Worm (Caenorhabditis elegans) whole organism, L1 larva: Measurements from ENCODE around the gene Y51H4A.23.
"Not testable (repeated sequence)": the region's sequence is repeated elsewhere in the genome, so short reads cannot be mapped to it uniquely, and the experiment has no call there.

ENCODE experiments used
- F16B12.6 ChIP-seq: fragments of 150-350 bp; optimal IDR thresholded peaks from 2 replicates; lab custom pipeline; 2014; ENCODE audit warnings: missing biosample characterization, missing genetic modification characterization
- Y116A8C.19 ChIP-seq: sonication (generic microtip); optimal IDR thresholded peaks from 2 replicates; lab custom pipeline; 2016; ENCODE audit warnings: missing compliant biosample characterization, missing genetic modification characterization, borderline replicate concordance
- alr-1 ChIP-seq: fragments of 200-800 bp; sonication (Bioruptor generic); optimal IDR thresholded peaks from 2 replicates; lab custom pipeline; 2018; ENCODE audit warnings: borderline replicate concordance, mild to moderate bottlenecking, missing genetic modification characterization, missing compliant biosample characterization
- elt-2 ChIP-seq: sonication (generic microtip); optimal IDR thresholded peaks from 2 replicates; lab custom pipeline; 2016; ENCODE audit warnings: missing genetic modification characterization, mild to moderate bottlenecking, inconsistent platforms, missing compliant biosample characterization, missing genetic modification reagents
- isw-1 ChIP-seq: fragments of 200-800 bp; sonication (Bioruptor generic); IDR thresholded peaks from 2 replicates; pipeline ENCODE4 v1.3.6; 2022; ENCODE audit warnings: missing genetic modification characterization, missing compliant biosample characterization
- lin-13 ChIP-seq: fragments of 150-350 bp; optimal IDR thresholded peaks from 2 replicates; lab custom pipeline; 2014; ENCODE audit warnings: missing biosample characterization, missing genetic modification reagents, missing genetic modification characterization
- nhr-19 ChIP-seq: fragments of 200-800 bp; sonication (Bioruptor generic); conservative IDR thresholded peaks from 2 replicates; pipeline ENCODE4 v1.3.6; 2022; ENCODE audit warnings: missing genetic modification characterization, missing compliant biosample characterization
- nhr-47 ChIP-seq: sonication (generic microtip); optimal IDR thresholded peaks from 2 replicates; lab custom pipeline; 2016; ENCODE audit warnings: mild to moderate bottlenecking, missing genetic modification characterization, moderate library complexity, missing compliant biosample characterization
- nhr-71 ChIP-seq: sonication (generic microtip); optimal IDR thresholded peaks from 2 replicates; lab custom pipeline; 2016; ENCODE audit warnings: mild to moderate bottlenecking, missing genetic modification characterization, moderate library complexity, missing compliant biosample characterization
- nhr-76 ChIP-seq: sonication (generic microtip); optimal IDR thresholded peaks from 2 replicates; lab custom pipeline; 2017; ENCODE audit warnings: missing biosample characterization, missing genetic modification characterization
- skn-1 ChIP-seq: fragments of 150-350 bp; optimal IDR thresholded peaks from 2 replicates; lab custom pipeline; 2014; ENCODE audit warnings: missing biosample characterization, missing genetic modification characterization
- snpc-4 ChIP-seq: fragments of 150-350 bp; optimal IDR thresholded peaks from 2 replicates; lab custom pipeline; 2014; ENCODE audit warnings: missing biosample characterization, missing genetic modification characterization
- sox-4 ChIP-seq: sonication (generic microtip); optimal IDR thresholded peaks from 2 replicates; lab custom pipeline; 2016; ENCODE audit warnings: missing genetic modification characterization, missing compliant biosample characterization
- unc-86 ChIP-seq: sonication (generic microtip); optimal IDR thresholded peaks from 2 replicates; lab custom pipeline; 2016; ENCODE audit warnings: missing genetic modification characterization, missing compliant biosample characterization
- unc-98 ChIP-seq: fragments of 200-800 bp; sonication (Bioruptor generic); IDR thresholded peaks from 2 replicates; pipeline ENCODE4 v1.3.6; 2022; ENCODE audit warnings: missing genetic modification characterization, missing compliant biosample characterization
- vab-15 ChIP-seq: sonication (generic microtip); optimal IDR thresholded peaks from 2 replicates; lab custom pipeline; 2017; ENCODE audit warnings: missing genotype, mild to moderate bottlenecking, missing genetic modification characterization, missing compliant biosample characterization

Gene Y51H4A.23

DNA sequence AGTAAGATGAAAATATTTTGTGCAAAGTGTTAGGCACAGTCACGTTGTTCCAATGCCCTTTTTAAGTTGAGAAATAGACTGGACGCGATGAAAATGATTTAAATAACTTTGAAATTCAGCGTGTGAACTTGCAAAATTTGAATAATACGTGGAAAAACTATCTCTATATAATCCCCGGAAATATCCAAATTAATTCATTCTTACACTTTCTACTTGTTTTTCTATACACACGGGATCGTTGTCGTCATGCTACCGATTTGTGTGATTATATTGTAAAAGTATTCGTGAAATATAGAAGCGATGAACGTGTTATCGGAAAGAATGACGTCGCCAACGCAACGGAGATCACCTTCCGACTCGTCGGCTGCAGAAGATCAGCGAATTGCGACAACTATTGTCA, 20.8 kb downstream of the Y51H4A.23 start, which contains the start of gene Y43D4A.1:
Gene Y43D4A.1, plus strand, starts transcription at position 301 of the 400 bp plus-strand sequence.
- no peak for TF ChIP-seq isw-1 (GFP tag; lab: Robert Waterston, UW)
- TF ChIP-seq unc-98 (GFP tag; lab: Robert Waterston, UW) = no peak
- TF ChIP-seq elt-2 (tag; lab: Kevin White, UChicago) = no peak
- no peak for TF ChIP-seq Y116A8C.19 (tag; lab: Kevin White, UChicago)
- no peak for TF ChIP-seq skn-1 (tag; lab: Kevin White, UChicago)
- TF ChIP-seq nhr-71 (tag; lab: Kevin White, UChicago) = no peak

ce11 chrIV:16751087-16751486, 28.4 kb downstream of the Y51H4A.23 start:
- TF ChIP-seq lin-13 (no peak), vab-15 (tag; lab: Kevin White, UChicago) (no peak), unc-86 (no peak), alr-1 (tag; lab: Kevin White, UChicago) (no peak), F16B12.6 (no peak), nhr-47 (tag; lab: Kevin White, UChicago) (no peak), nhr-76 (tag; lab: Kevin White, UChicago) (no peak), sox-4 (no peak)

DNA sequence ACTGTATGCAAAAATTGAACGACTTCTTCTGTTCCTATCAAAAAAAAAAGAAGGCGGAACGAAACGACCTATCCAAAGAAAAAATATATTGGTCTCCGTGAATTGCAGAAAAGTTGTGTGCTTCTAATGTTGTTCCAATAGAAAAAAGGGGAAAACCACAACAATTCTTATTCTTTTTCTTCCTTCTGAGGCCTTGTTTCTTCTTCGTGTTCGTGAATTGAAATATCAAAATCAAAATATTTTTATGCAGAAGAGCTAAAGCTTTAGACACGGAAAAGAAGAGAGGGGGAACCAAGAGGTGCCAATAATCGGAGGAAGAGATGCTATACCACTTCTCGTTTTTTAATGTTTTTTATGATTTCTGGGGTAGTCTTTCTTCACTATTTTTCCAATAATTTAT, 33.1 kb downstream of the Y51H4A.23 start, which contains the start of gene Y43D4A.2:
Gene Y43D4A.2, minus strand, starts transcription at position 101 of the 400 bp plus-strand sequence.
- not testable (repeated sequence) for TF ChIP-seq nhr-19; vab-15 (tag; lab: Kevin White, UChicago); snpc-4
